Fruit fly (Drosophila melanogaster) whole organism, prepupa: ENCODE results near the gene CG10116.

Experiments used
- Blimp-1 ChIP-seq: fragments of 200-800 bp; sonication (Bioruptor generic); optimal IDR thresholded peaks from 3 replicates; lab custom pipeline; 2017; ENCODE audit warnings: missing biosample characterization, missing genetic modification characterization, mild to moderate bottlenecking, moderate library complexity, missing genetic modification reagents
- CG10631 ChIP-seq: fragments of 200-800 bp; sonication (Bioruptor generic); optimal IDR thresholded peaks from 2 replicates; lab custom pipeline; 2016; ENCODE audit warnings: missing biosample characterization, missing genetic modification characterization
- CG10669 ChIP-seq: fragments of 200-800 bp; sonication (Bioruptor generic); optimal IDR thresholded peaks from 3 replicates; lab custom pipeline; 2018; ENCODE audit warnings: missing biosample characterization, mild to moderate bottlenecking, missing genetic modification characterization, moderate library complexity
- CG11294 ChIP-seq: fragments of 200-800 bp; sonication (Bioruptor generic); IDR thresholded peaks from 2 replicates; pipeline ENCODE4 v1.3.6; 2022; ENCODE audit warnings: missing biosample characterization, missing genetic modification characterization
- CG15336 ChIP-seq: fragments of 200-800 bp; sonication (Bioruptor generic); IDR thresholded peaks from 2 replicates; pipeline ENCODE4 v1.3.6; 2022; ENCODE audit warnings: missing biosample characterization, missing genetic modification characterization
- CG1621 ChIP-seq: fragments of 200-800 bp; sonication (Bioruptor generic); optimal IDR thresholded peaks from 3 replicates; lab custom pipeline; 2018; ENCODE audit warnings: missing biosample characterization, mild to moderate bottlenecking, missing genetic modification characterization
- CG16779 ChIP-seq: fragments of 200-800 bp; sonication (Bioruptor generic); optimal IDR thresholded peaks from 3 replicates; lab custom pipeline; 2017; ENCODE audit warnings: missing biosample characterization, mild to moderate bottlenecking, missing genetic modification characterization
- CG3032 ChIP-seq: fragments of 200-800 bp; optimal IDR thresholded peaks from 2 replicates; lab custom pipeline; 2019; ENCODE audit warnings: missing biosample characterization, mild to moderate bottlenecking, missing genetic modification characterization, moderate library complexity
- CG31627 ChIP-seq: fragments of 200-800 bp; sonication (Bioruptor generic); optimal IDR thresholded peaks from 3 replicates; lab custom pipeline; 2016; ENCODE audit warnings: missing biosample characterization, missing genetic modification characterization
- CG32006 ChIP-seq: fragments of 200-800 bp; sonication (Bioruptor generic); optimal IDR thresholded peaks from 3 replicates; lab custom pipeline; 2017; ENCODE audit warnings: missing biosample characterization, mild to moderate bottlenecking, missing genetic modification characterization
- CG34406 ChIP-seq: fragments of 200-800 bp; sonication (Bioruptor generic); optimal IDR thresholded peaks from 3 replicates; lab custom pipeline; 2016; ENCODE audit warnings: missing biosample characterization, missing genetic modification characterization
- CG3919 ChIP-seq: fragments of 200-800 bp; sonication (Bioruptor generic); optimal IDR thresholded peaks from 3 replicates; lab custom pipeline; 2016; ENCODE audit warnings: missing biosample characterization, missing genetic modification characterization
- CG4318 ChIP-seq: fragments of 200-800 bp; sonication (Bioruptor generic); optimal IDR thresholded peaks from 3 replicates; lab custom pipeline; 2017; ENCODE audit warnings: missing biosample characterization, mild to moderate bottlenecking, missing genetic modification characterization
- CG6163 ChIP-seq: fragments of 200-800 bp; sonication (Bioruptor generic); IDR thresholded peaks from 3 replicates; pipeline ENCODE4 v1.3.6; 2022; ENCODE audit warnings: missing biosample characterization, missing genetic modification characterization
- CG6276 ChIP-seq: fragments of 200-800 bp; sonication (Bioruptor generic); optimal IDR thresholded peaks from 2 replicates; lab custom pipeline; 2017; ENCODE audit warnings: missing biosample characterization, mild to moderate bottlenecking, missing genetic modification characterization
- CG6792 ChIP-seq: fragments of 200-800 bp; sonication (Bioruptor generic); optimal IDR thresholded peaks from 3 replicates; lab custom pipeline; 2016; ENCODE audit warnings: missing biosample characterization, missing genetic modification characterization
- CG6854 ChIP-seq: fragments of 200-800 bp; sonication (Bioruptor generic); optimal IDR thresholded peaks from 2 replicates; lab custom pipeline; 2017; ENCODE audit warnings: missing biosample characterization, mild to moderate bottlenecking, missing genetic modification characterization
- CG7368 ChIP-seq: fragments of 200-800 bp; sonication (Bioruptor generic); optimal IDR thresholded peaks from 3 replicates; lab custom pipeline; 2016; ENCODE audit warnings: missing biosample characterization, missing genetic modification characterization
- CG8119 ChIP-seq: fragments of 200-800 bp; sonication (Bioruptor generic); IDR thresholded peaks from 3 replicates; pipeline ENCODE4 v1.3.6; 2022; ENCODE audit warnings: missing biosample characterization, missing genetic modification characterization
- CG8632 ChIP-seq: fragments of 200-800 bp; sonication (Bioruptor generic); optimal IDR thresholded peaks from 3 replicates; lab custom pipeline; 2016; ENCODE audit warnings: missing biosample characterization, missing genetic modification characterization
- CG9139 ChIP-seq: fragments of 200-800 bp; sonication (Bioruptor generic); optimal IDR thresholded peaks from 3 replicates; lab custom pipeline; 2017; ENCODE audit warnings: missing biosample characterization, mild to moderate bottlenecking, missing genetic modification characterization
- Eip75B ChIP-seq: fragments of 200-800 bp; sonication (Bioruptor generic); optimal IDR thresholded peaks from 3 replicates; lab custom pipeline; 2016; ENCODE audit warnings: missing biosample characterization, missing genetic modification characterization
- Eip78C ChIP-seq: fragments of 200-800 bp; sonication (Bioruptor generic); peaks from one replicate; lab custom pipeline; 2016; ENCODE audit warnings: missing biosample characterization, missing genetic modification characterization
- Eip93F ChIP-seq: fragments of 200-800 bp; sonication (Bioruptor generic); optimal IDR thresholded peaks from 2 replicates; lab custom pipeline; 2016; ENCODE audit warnings: missing biosample characterization, mild to moderate bottlenecking, missing genetic modification characterization
- Ets21C ChIP-seq: fragments of 200-800 bp; sonication (Bioruptor generic); optimal IDR thresholded peaks from 3 replicates; lab custom pipeline; 2016; ENCODE audit warnings: missing biosample characterization, missing genetic modification characterization
- Ets96B ChIP-seq: fragments of 200-800 bp; optimal IDR thresholded peaks from 2 replicates; lab custom pipeline; 2019; ENCODE audit warnings: missing biosample characterization, mild to moderate bottlenecking, missing genetic modification characterization, moderate library complexity
- Gug ChIP-seq: fragments of 200-800 bp; sonication (Bioruptor generic); IDR thresholded peaks from 2 replicates; pipeline ENCODE4 v1.3.6; 2022; ENCODE audit warnings: missing biosample characterization, missing genetic modification characterization
- Hr38 ChIP-seq: sonication (Bioruptor generic); optimal IDR thresholded peaks from 2 replicates; lab custom pipeline; 2016; ENCODE audit warnings: missing biosample characterization, missing genetic modification characterization
- Hr4 ChIP-seq: fragments of 200-800 bp; sonication (Bioruptor generic); optimal IDR thresholded peaks from 3 replicates; lab custom pipeline; 2016; ENCODE audit warnings: missing biosample characterization, missing genetic modification characterization
- Lpt ChIP-seq: fragments of 200-800 bp; sonication (Bioruptor generic); optimal IDR thresholded peaks from 3 replicates; lab custom pipeline; 2016; ENCODE audit warnings: missing biosample characterization, missing genetic modification characterization
- Sox102F ChIP-seq: fragments of 200-800 bp; sonication (Bioruptor generic); optimal IDR thresholded peaks from 2 replicates; lab custom pipeline; 2016; ENCODE audit warnings: missing biosample characterization, mild to moderate bottlenecking, missing genetic modification characterization
- Sox15 ChIP-seq: fragments of 200-800 bp; sonication (Bioruptor generic); optimal IDR thresholded peaks from 3 replicates; lab custom pipeline; 2016; ENCODE audit warnings: missing biosample characterization, missing genetic modification characterization
- achi ChIP-seq: fragments of 200-800 bp; sonication (Bioruptor generic); optimal IDR thresholded peaks from 3 replicates; lab custom pipeline; 2016; ENCODE audit warnings: missing biosample characterization, missing genetic modification characterization
- cyc ChIP-seq: fragments of 200-800 bp; sonication (Bioruptor generic); optimal IDR thresholded peaks from 3 replicates; lab custom pipeline; 2016; ENCODE audit warnings: missing biosample characterization, missing genetic modification characterization
- dac ChIP-seq: fragments of 200-800 bp; sonication (Bioruptor generic); optimal IDR thresholded peaks from 2 replicates; lab custom pipeline; 2017; ENCODE audit warnings: missing biosample characterization, mild to moderate bottlenecking, missing genetic modification characterization
- eg ChIP-seq: fragments of 200-800 bp; sonication (Bioruptor generic); IDR thresholded peaks from 3 replicates; pipeline ENCODE4 v1.3.6; 2022; ENCODE audit warnings: missing biosample characterization, missing genetic modification characterization
- esn ChIP-seq: fragments of 200-800 bp; sonication (Bioruptor generic); optimal IDR thresholded peaks from 2 replicates; lab custom pipeline; 2016; ENCODE audit warnings: missing biosample characterization, mild to moderate bottlenecking, missing genetic modification characterization, moderate library complexity
- fd59A ChIP-seq: fragments of 200-800 bp; sonication (Bioruptor generic); optimal IDR thresholded peaks from 2 replicates; lab custom pipeline; 2017; ENCODE audit warnings: missing biosample characterization, mild to moderate bottlenecking, missing genetic modification characterization, missing genetic modification reagents
- fd85E ChIP-seq: fragments of 200-800 bp; sonication (Bioruptor generic); optimal IDR thresholded peaks from 3 replicates; lab custom pipeline; 2016; ENCODE audit warnings: missing biosample characterization, missing genetic modification characterization
- fkh ChIP-seq: fragments of 200-800 bp; sonication (Bioruptor generic); optimal IDR thresholded peaks from 3 replicates; lab custom pipeline; 2017; ENCODE audit warnings: missing biosample characterization, mild to moderate bottlenecking, missing genetic modification characterization, moderate library complexity
- lz ChIP-seq: fragments of 200-800 bp; sonication (Bioruptor generic); optimal IDR thresholded peaks from 3 replicates; lab custom pipeline; 2016; ENCODE audit warnings: missing biosample characterization, missing genetic modification characterization
- net ChIP-seq: fragments of 200-800 bp; sonication (Bioruptor generic); optimal IDR thresholded peaks from 3 replicates; lab custom pipeline; 2016; ENCODE audit warnings: missing biosample characterization, missing genetic modification characterization
- pdm3 ChIP-seq: fragments of 200-800 bp; sonication (Bioruptor generic); optimal IDR thresholded peaks from 3 replicates; lab custom pipeline; 2016; ENCODE audit warnings: missing biosample characterization, missing genetic modification characterization
- salr ChIP-seq, 2 experiments: fragments of 200-800 bp; sonication (Bioruptor generic); optimal IDR thresholded peaks; 3 replicates each; lab custom pipeline; 2016 to 2018; ENCODE audit warnings: missing biosample characterization in 2 of 2, missing genetic modification characterization in 2 of 2, mild to moderate bottlenecking in 1 of 2
- spab ChIP-seq: fragments of 200-800 bp; sonication (Bioruptor generic); optimal IDR thresholded peaks from 2 replicates; lab custom pipeline; 2017; ENCODE audit warnings: missing biosample characterization, mild to moderate bottlenecking, missing genetic modification characterization, missing genetic modification reagents
- ss ChIP-seq, 2 experiments: fragments of 200-800 bp; sonication (Bioruptor generic); optimal IDR thresholded peaks; 2 replicates in 1 of 2; 3 replicates in 1 of 2; lab custom pipeline; 2017 to 2018; ENCODE audit warnings: mild to moderate bottlenecking in 2 of 2, missing biosample characterization in 2 of 2, missing genetic modification characterization in 2 of 2, moderate library complexity in 1 of 2
- svp ChIP-seq: fragments of 200-800 bp; sonication (Bioruptor generic); peaks from one replicate; lab custom pipeline; 2016; ENCODE audit warnings: missing biosample characterization, missing genetic modification characterization
- topi ChIP-seq: fragments of 200-800 bp; sonication (Bioruptor generic); optimal IDR thresholded peaks from 3 replicates; lab custom pipeline; 2016; ENCODE audit warnings: missing biosample characterization, missing genetic modification characterization

The CG10116 gene

dm6 chr3L:13409809-13410521 is 47.1 kb downstream of the CG10116 start (continued):
- TF ChIP-seq CG8119 (GFP tag; lab: Robert Waterston, UW) = no peak
- no peak for TF ChIP-seq dac (GFP tag; lab: Kevin White, UChicago)
- TF ChIP-seq Sox102F (GFP tag; lab: Kevin White, UChicago) = peak; percentile 47
- TF ChIP-seq fd59A (GFP tag; lab: Kevin White, UChicago) = peak; percentile 22
- TF ChIP-seq ss (GFP tag; optimal IDR thresholded peaks at IDR 0.05; lab: Kevin White, UChicago) = peak; percentile 39 to 66
- no peak for TF ChIP-seq CG6276 (GFP tag; lab: Kevin White, UChicago)
- no peak for TF ChIP-seq CG9139
- peak; percentile 48 for TF ChIP-seq cyc (GFP tag; lab: Kevin White, UChicago)

DNA sequence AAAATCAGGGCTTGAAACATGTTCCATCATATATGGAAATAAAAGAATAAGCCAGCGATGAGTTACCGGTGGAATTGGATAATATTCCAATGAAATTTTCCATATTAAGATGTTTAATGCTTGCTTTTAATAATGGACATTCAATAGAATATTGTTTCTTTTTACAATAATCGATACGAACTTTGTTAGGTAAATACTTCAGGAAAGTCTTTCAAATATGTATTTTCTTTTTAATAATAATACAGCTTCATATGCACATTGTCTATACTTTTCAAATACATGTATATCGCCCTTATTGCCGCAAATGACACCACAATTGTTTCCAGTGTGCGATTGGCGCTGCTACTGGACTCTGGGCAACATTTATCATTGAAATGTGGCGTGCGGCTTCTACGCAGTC is 50.2 kb downstream of the CG10116 start:
- TF ChIP-seq Eip78C (peak; percentile 84), salr (GFP tag; optimal IDR thresholded peaks at IDR 0.05; lab: Kevin White, UChicago) (peak in 1 of 2 experiments; percentile 57), fd85E (GFP tag; lab: Kevin White, UChicago) (no peak), spab (peak; percentile 59), CG34406 (peak; percentile 54), CG15336 (no peak), pdm3 (GFP tag; lab: Kevin White, UChicago) (peak; percentile 52), CG1621 (tag; lab: Kevin White, UChicago) (peak; percentile 2), CG11294 (GFP tag; lab: Robert Waterston, UW) (no peak), CG6854 (GFP tag; lab: Kevin White, UChicago) (no peak), Eip75B (peak; percentile 54), CG4318 (GFP tag; lab: Kevin White, UChicago) (no peak), Blimp-1 (GFP tag; lab: Kevin White, UChicago) (no peak), lz (GFP tag; lab: Kevin White, UChicago) (peak; percentile 14), CG6276 (GFP tag; lab: Kevin White, UChicago) (no peak), CG7368 (no peak), CG8632 (GFP tag; lab: Kevin White, UChicago) (peak; percentile 48), Ets21C (GFP tag; lab: Kevin White, UChicago) (no peak), Sox15 (GFP tag; lab: Kevin White, UChicago) (peak; percentile 42), net (GFP tag; lab: Kevin White, UChicago) (peak; percentile 58), CG3032 (tag; lab: Kevin White, UChicago) (peak; percentile 58), CG6792 (GFP tag; lab: Kevin White, UChicago) (peak; percentile 52), CG8119 (GFP tag; lab: Robert Waterston, UW) (no peak), Ets96B (tag; lab: Kevin White, UChicago) (peak; percentile 43), achi (GFP tag; lab: Kevin White, UChicago) (peak; percentile 50), CG9139 (peak; percentile 3), CG32006 (GFP tag; lab: Kevin White, UChicago) (peak; percentile 49), Sox102F (GFP tag; lab: Kevin White, UChicago) (peak; percentile 21), CG10669 (peak; percentile 57), CG6163 (0 out of 3 replicates have a peak, but pooled peaks have one; percentile 43), dac (GFP tag; lab: Kevin White, UChicago) (no peak), Eip93F (GFP tag; lab: Kevin White, UChicago) (no peak), CG10631 (GFP tag; lab: Kevin White, UChicago) (peak; percentile 56), fkh (GFP tag; lab: Kevin White, UChicago) (no peak), CG31627 (GFP tag; lab: Kevin White, UChicago) (peak; percentile 29), esn (GFP tag; lab: Kevin White, UChicago) (peak; percentile 73), eg (no peak), Gug (GFP tag; lab: Robert Waterston, UW) (no peak), svp (peak; percentile 77), CG3919 (GFP tag; lab: Kevin White, UChicago) (peak; percentile 68), Lpt (no peak), Hr38 (GFP tag; lab: Kevin White, UChicago) (no peak), fd59A (GFP tag; lab: Kevin White, UChicago) (peak; percentile 41), topi (GFP tag; lab: Kevin White, UChicago) (peak; percentile 36), CG16779 (tag; lab: Kevin White, UChicago) (no peak), Hr4 (GFP tag; lab: Kevin White, UChicago) (peak; percentile 34), cyc (GFP tag; lab: Kevin White, UChicago) (peak; percentile 34)
